Worm (Caenorhabditis elegans): Measurements from ENCODE around the gene rabs-5.
"Not testable (repeated sequence)": the region's sequence is repeated elsewhere in the genome, so short reads cannot be mapped to it uniquely, and the experiment has no call there.

Gene rabs-5

ce11 chrIV:8123541-8123940 is 16.1 kb upstream of the rabs-5 start:
- peak; percentile 47; the same call in 1 of the 2 replicates for TF ChIP-seq vab-7 (GFP tag; IDR thresholded peaks at IDR 0.05)
- TF ChIP-seq lim-7 (GFP tag; IDR thresholded peaks at IDR 0.05), result peak; percentile 76
- 0 out of 2 replicates have a peak, but pooled peaks have one; percentile 16 for TF ChIP-seq dmd-8 (GFP tag; IDR thresholded peaks at IDR 0.05)
- TF ChIP-seq snpc-1.2 (GFP tag; IDR thresholded peaks at IDR 0.05), result peak; percentile 63
- TF ChIP-seq F26F4.8 (GFP tag; conservative IDR thresholded peaks at IDR 0.05), result 0 out of 2 replicates have a peak, but pooled peaks have one; percentile 33
- TF ChIP-seq Y105C5A.15 (GFP tag; IDR thresholded peaks at IDR 0.05), result 0 out of 2 replicates have a peak, but pooled peaks have one; percentile 23
- TF ChIP-seq egl-43 (GFP tag; IDR thresholded peaks at IDR 0.05), result peak; percentile 59; the same call in 1 of the 2 replicates

- not testable (repeated sequence) for TF ChIP-seq php-3 (GFP tag; IDR thresholded peaks at IDR 0.05); F44E2.7 (GFP tag; IDR thresholded peaks at IDR 0.05); aha-1 (tag)
These were observed 14.9 kb upstream of the rabs-5 start, which contains the start of gene erp-44.3 for ce11 chrIV:8122349-8122748. Gene erp-44.3, plus strand, starts transcription at chrIV:8122649.

- no peak for TF ChIP-seq unc-62 (GFP tag; optimal IDR thresholded peaks at IDR 0.05 in 1 of 2)
- no peak for TF ChIP-seq unc-62 (tag; optimal IDR thresholded peaks at IDR 0.05)
- TF ChIP-seq hlh-11 (tag; optimal IDR thresholded peaks at IDR 0.05), result no peak
- TF ChIP-seq ztf-7 (tag; optimal IDR thresholded peaks at IDR 0.05), result no peak
These were observed 11.4 kb upstream of the rabs-5 start, which contains the start of gene F42G8.8 for ce11 chrIV:8118790-8119189. Gene F42G8.8, plus strand, starts transcription at chrIV:8119090.

ce11 chrIV:8115462-8115861 is 8.1 kb upstream of the rabs-5 start, which contains the start of gene irld-8:
Gene irld-8, plus strand, starts transcription at chrIV:8115762.
- TF ChIP-seq aha-1 (tag) (peak; percentile 79), cey-2 (tag; optimal IDR thresholded peaks at IDR 0.05; ENCODE audit: borderline replicate concordance, insufficient read depth) (no peak)

ce11 chrIV:8114535-8114934 is 7.1 kb upstream of the rabs-5 start:
- TF ChIP-seq nhr-6 (tag; optimal IDR thresholded peaks at IDR 0.05), result no peak
- no peak for TF ChIP-seq zip-11 (GFP tag; IDR thresholded peaks at IDR 0.05)
- TF ChIP-seq unc-62 (GFP tag; optimal IDR thresholded peaks at IDR 0.05 in 1 of 2), result peak in 1 of 2 experiments; percentile 94
- TF ChIP-seq unc-62 (tag; optimal IDR thresholded peaks at IDR 0.05), result no peak

- TF ChIP-seq egl-27 (tag; optimal IDR thresholded peaks at IDR 0.05) (no peak), madf-5 (GFP tag; IDR thresholded peaks at IDR 0.05) (no peak), aha-1 (tag) (no peak), daf-19 (GFP tag; conservative IDR thresholded peaks at IDR 0.05) (no peak), mxl-3 (GFP tag; optimal IDR thresholded peaks at IDR 0.05) (no peak), dpl-1 (GFP tag; optimal IDR thresholded peaks at IDR 0.05) (peak; percentile 52), tag-97 (GFP tag; IDR thresholded peaks at IDR 0.05) (no peak), daf-8 (GFP tag; IDR thresholded peaks at IDR 0.05) (no peak), T20F7.1 (GFP tag; optimal IDR thresholded peaks at IDR 0.05) (peak; percentile 40), mes-2 (tag; optimal IDR thresholded peaks at IDR 0.05; ENCODE audit: poor library complexity, severe bottlenecking) (peak; percentile 24), hmg-1.1 (GFP tag; IDR thresholded peaks at IDR 0.05) (0 out of 2 replicates have a peak, but pooled peaks have one; percentile 3), fos-1 (tag; optimal IDR thresholded peaks at IDR 0.05) (no peak), arid-1 (GFP tag; conservative IDR thresholded peaks at IDR 0.05) (no peak), madf-9 (GFP tag; conservative IDR thresholded peaks at IDR 0.05) (no peak), lsy-2 (tag; optimal IDR thresholded peaks at IDR 0.05) (peak in 1 of 2 experiments; percentile 37), nhr-237 (tag; optimal IDR thresholded peaks at IDR 0.05) (no peak), hlh-30 (tag; optimal IDR thresholded peaks at IDR 0.05; ENCODE audit: insufficient read depth) (peak; percentile 64), saeg-2 (GFP tag; IDR thresholded peaks at IDR 0.05) (no peak), dmd-9 (GFP tag; IDR thresholded peaks at IDR 0.05) (no peak), Y75B8A.6 (GFP tag; IDR thresholded peaks at IDR 0.05) (no peak), egl-43 (GFP tag; IDR thresholded peaks at IDR 0.05) (no peak), mdt-29 (GFP tag; IDR thresholded peaks at IDR 0.05) (no peak), mdl-1 (tag; optimal IDR thresholded peaks at IDR 0.05) (peak in 1 of 2 experiments; percentile 57)
These were observed 5.8 kb upstream of the rabs-5 start, which contains the start of gene Y42H9AR.1 for ce11 chrIV:8113161-8113560. Gene Y42H9AR.1, plus strand, starts transcription at chrIV:8113393.

Data from whole organism, L4 larva.